Fruit fly (Drosophila melanogaster): ENCODE data around the gene Dsp1.
A peak's percentile ranks its signal among the peaks of the same experiment; 100 is the strongest.

DNA sequence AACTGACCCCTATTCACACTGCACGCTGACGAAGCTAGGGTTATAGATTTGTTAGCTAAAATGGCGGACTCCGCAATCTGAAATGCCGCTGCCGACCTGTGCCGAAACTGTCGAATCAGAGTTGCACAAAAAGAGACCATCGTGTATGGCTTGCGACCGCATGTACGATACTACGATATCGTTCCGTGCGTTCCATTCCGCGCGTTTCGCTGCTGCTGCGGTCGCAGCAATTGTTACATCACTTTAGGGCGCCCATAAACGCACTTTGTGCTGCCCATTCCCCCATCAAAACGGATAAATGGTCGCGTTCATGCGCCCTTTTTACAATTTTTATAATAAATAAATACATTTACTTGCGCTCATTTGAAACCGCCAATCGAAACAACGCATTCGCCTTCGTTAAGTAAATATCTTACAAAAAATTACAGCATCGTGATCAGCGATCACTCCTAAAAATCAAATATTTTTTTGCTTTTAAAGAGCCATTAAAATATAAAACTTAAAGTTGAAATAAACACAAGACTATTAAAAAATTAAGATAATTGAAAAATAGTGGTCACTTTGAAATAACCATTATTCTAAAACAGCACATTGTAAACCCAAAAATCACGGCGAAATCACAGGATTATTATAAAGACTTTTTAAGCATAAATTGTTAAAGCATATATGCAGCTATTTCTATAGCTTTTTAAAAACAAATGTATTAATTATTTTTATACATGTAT, 13.1 kb upstream of the Dsp1 start, which contains the start of gene Cyp1:
- TF ChIP-seq tj (GFP tag; optimal IDR thresholded peaks at IDR 0.05) (peak; percentile 75), Clk (GFP tag; optimal IDR thresholded peaks at IDR 0.05) (no peak), Hr96 (GFP tag; optimal IDR thresholded peaks at IDR 0.05) (no peak), kay (GFP tag; ENCODE audit: borderline replicate concordance) (no peak), bab1 (GFP tag; optimal IDR thresholded peaks at IDR 0.05) (peak; percentile 50), CG11617 (GFP tag; optimal IDR thresholded peaks at IDR 0.05) (peak; percentile 21), CG7045 (GFP tag; optimal IDR thresholded peaks at IDR 0.05) (no peak), CG14711 (tag; optimal IDR thresholded peaks at IDR 0.05) (peak; percentile 58), pad (GFP tag; optimal IDR thresholded peaks at IDR 0.05) (peak; percentile 13), ovo (GFP tag; optimal IDR thresholded peaks at IDR 0.05) (peak; percentile 31), CG7101 (tag; optimal IDR thresholded peaks at IDR 0.05) (peak; percentile 66)

All from whole organism, adult.